Fruit fly (Drosophila melanogaster): Measurements from ENCODE around the gene CG13603.

DNA sequence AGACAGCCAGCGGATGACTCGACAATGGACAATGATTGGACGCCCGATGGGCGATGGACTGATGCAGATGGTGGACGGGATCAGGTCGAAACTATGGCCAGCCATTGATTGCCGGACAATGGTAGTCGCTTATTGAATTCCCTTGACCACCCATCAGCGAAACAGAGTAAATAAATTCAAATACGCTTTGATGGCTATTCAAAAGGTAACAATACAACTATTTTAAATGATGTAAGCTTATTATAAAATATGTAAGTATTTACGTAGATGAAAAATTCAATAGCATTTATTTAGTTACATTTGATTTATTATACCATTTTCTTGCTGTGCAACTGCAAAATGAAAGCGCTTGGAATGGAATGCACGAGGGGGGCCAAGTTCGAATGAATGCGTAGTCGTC is 28.2 kb upstream of the CG13603 start:
- TF ChIP-seq Pif1B (GFP tag; optimal IDR thresholded peaks at IDR 0.05) = no peak
- TF ChIP-seq CG10348 (GFP tag; IDR thresholded peaks at IDR 0.05) = no peak
- no peak for TF ChIP-seq fd96Ca (GFP tag; IDR thresholded peaks at IDR 0.05)
- TF ChIP-seq rn (GFP tag; IDR thresholded peaks at IDR 0.05) = no peak
- no peak for TF ChIP-seq CG13204 (GFP tag; optimal IDR thresholded peaks at IDR 0.05)
- no peak for TF ChIP-seq CG14655 (GFP tag; optimal IDR thresholded peaks at IDR 0.05)
- TF ChIP-seq Pif1A (GFP tag; optimal IDR thresholded peaks at IDR 0.05) = no peak
- TF ChIP-seq D1 (tag; optimal IDR thresholded peaks at IDR 0.05) = no peak
- no peak for TF ChIP-seq CG8159 (tag; optimal IDR thresholded peaks at IDR 0.05)
- TF ChIP-seq CG12605 (GFP tag; IDR thresholded peaks at IDR 0.05) = no peak
- no peak for TF ChIP-seq CG8301 (tag; optimal IDR thresholded peaks at IDR 0.05)
- peak; percentile 30 for TF ChIP-seq CG15710 (tag; optimal IDR thresholded peaks at IDR 0.05)

Data from whole organism, pupa.